Fruit fly (Drosophila melanogaster) whole organism, prepupa: Measurements from ENCODE around the gene Elp3.

Experiments used
- CG10631 ChIP-seq: fragments of 200-800 bp; sonication (Bioruptor generic); optimal IDR thresholded peaks from 2 replicates; lab custom pipeline; 2016; ENCODE audit warnings: missing biosample characterization, missing genetic modification characterization
- CG11294 ChIP-seq: fragments of 200-800 bp; sonication (Bioruptor generic); IDR thresholded peaks from 2 replicates; pipeline ENCODE4 v1.3.6; 2022; ENCODE audit warnings: missing biosample characterization, missing genetic modification characterization
- CG11902 ChIP-seq: fragments of 200-800 bp; sonication (Bioruptor generic); optimal IDR thresholded peaks from 3 replicates; lab custom pipeline; 2016; ENCODE audit warnings: missing biosample characterization, missing genetic modification characterization
- CG1621 ChIP-seq: fragments of 200-800 bp; sonication (Bioruptor generic); optimal IDR thresholded peaks from 3 replicates; lab custom pipeline; 2018; ENCODE audit warnings: missing biosample characterization, mild to moderate bottlenecking, missing genetic modification characterization
- CG16779 ChIP-seq: fragments of 200-800 bp; sonication (Bioruptor generic); optimal IDR thresholded peaks from 3 replicates; lab custom pipeline; 2017; ENCODE audit warnings: missing biosample characterization, mild to moderate bottlenecking, missing genetic modification characterization
- CG3032 ChIP-seq: fragments of 200-800 bp; optimal IDR thresholded peaks from 2 replicates; lab custom pipeline; 2019; ENCODE audit warnings: missing biosample characterization, mild to moderate bottlenecking, missing genetic modification characterization, moderate library complexity
- CG32006 ChIP-seq: fragments of 200-800 bp; sonication (Bioruptor generic); optimal IDR thresholded peaks from 3 replicates; lab custom pipeline; 2017; ENCODE audit warnings: missing biosample characterization, mild to moderate bottlenecking, missing genetic modification characterization
- CG34406 ChIP-seq: fragments of 200-800 bp; sonication (Bioruptor generic); optimal IDR thresholded peaks from 3 replicates; lab custom pipeline; 2016; ENCODE audit warnings: missing biosample characterization, missing genetic modification characterization
- CG3919 ChIP-seq: fragments of 200-800 bp; sonication (Bioruptor generic); optimal IDR thresholded peaks from 3 replicates; lab custom pipeline; 2016; ENCODE audit warnings: missing biosample characterization, missing genetic modification characterization
- CG4318 ChIP-seq: fragments of 200-800 bp; sonication (Bioruptor generic); optimal IDR thresholded peaks from 3 replicates; lab custom pipeline; 2017; ENCODE audit warnings: missing biosample characterization, mild to moderate bottlenecking, missing genetic modification characterization
- CG6163 ChIP-seq: fragments of 200-800 bp; sonication (Bioruptor generic); IDR thresholded peaks from 3 replicates; pipeline ENCODE4 v1.3.6; 2022; ENCODE audit warnings: missing biosample characterization, missing genetic modification characterization
- CG6276 ChIP-seq: fragments of 200-800 bp; sonication (Bioruptor generic); optimal IDR thresholded peaks from 2 replicates; lab custom pipeline; 2017; ENCODE audit warnings: missing biosample characterization, mild to moderate bottlenecking, missing genetic modification characterization
- CG6792 ChIP-seq: fragments of 200-800 bp; sonication (Bioruptor generic); optimal IDR thresholded peaks from 3 replicates; lab custom pipeline; 2016; ENCODE audit warnings: missing biosample characterization, missing genetic modification characterization
- CG6854 ChIP-seq: fragments of 200-800 bp; sonication (Bioruptor generic); optimal IDR thresholded peaks from 2 replicates; lab custom pipeline; 2017; ENCODE audit warnings: missing biosample characterization, mild to moderate bottlenecking, missing genetic modification characterization
- CG8319 ChIP-seq: fragments of 200-800 bp; sonication (Bioruptor generic); optimal IDR thresholded peaks from 3 replicates; lab custom pipeline; 2016; ENCODE audit warnings: missing biosample characterization, missing genetic modification characterization
- Eip78C ChIP-seq: fragments of 200-800 bp; sonication (Bioruptor generic); peaks from one replicate; lab custom pipeline; 2016; ENCODE audit warnings: missing biosample characterization, missing genetic modification characterization
- Eip93F ChIP-seq: fragments of 200-800 bp; sonication (Bioruptor generic); optimal IDR thresholded peaks from 2 replicates; lab custom pipeline; 2016; ENCODE audit warnings: missing biosample characterization, mild to moderate bottlenecking, missing genetic modification characterization
- Gug ChIP-seq: fragments of 200-800 bp; sonication (Bioruptor generic); IDR thresholded peaks from 2 replicates; pipeline ENCODE4 v1.3.6; 2022; ENCODE audit warnings: missing biosample characterization, missing genetic modification characterization
- Hr38 ChIP-seq: sonication (Bioruptor generic); optimal IDR thresholded peaks from 2 replicates; lab custom pipeline; 2016; ENCODE audit warnings: missing biosample characterization, missing genetic modification characterization
- Lpt ChIP-seq: fragments of 200-800 bp; sonication (Bioruptor generic); optimal IDR thresholded peaks from 3 replicates; lab custom pipeline; 2016; ENCODE audit warnings: missing biosample characterization, missing genetic modification characterization
- Smox ChIP-seq: fragments of 200-800 bp; sonication (Bioruptor generic); optimal IDR thresholded peaks from 3 replicates; lab custom pipeline; 2016; ENCODE audit warnings: missing biosample characterization, missing genetic modification characterization
- Sox102F ChIP-seq: fragments of 200-800 bp; sonication (Bioruptor generic); optimal IDR thresholded peaks from 2 replicates; lab custom pipeline; 2016; ENCODE audit warnings: missing biosample characterization, mild to moderate bottlenecking, missing genetic modification characterization
- Sox14 ChIP-seq: fragments of 200-800 bp; sonication (Bioruptor generic); optimal IDR thresholded peaks from 3 replicates; lab custom pipeline; 2016; ENCODE audit warnings: missing biosample characterization, missing genetic modification characterization
- Sox15 ChIP-seq: fragments of 200-800 bp; sonication (Bioruptor generic); optimal IDR thresholded peaks from 3 replicates; lab custom pipeline; 2016; ENCODE audit warnings: missing biosample characterization, missing genetic modification characterization
- acj6 ChIP-seq: fragments of 200-800 bp; sonication (Bioruptor generic); optimal IDR thresholded peaks from 3 replicates; lab custom pipeline; 2016; ENCODE audit warnings: missing biosample characterization, missing genetic modification characterization
- cyc ChIP-seq: fragments of 200-800 bp; sonication (Bioruptor generic); optimal IDR thresholded peaks from 3 replicates; lab custom pipeline; 2016; ENCODE audit warnings: missing biosample characterization, missing genetic modification characterization
- dac ChIP-seq: fragments of 200-800 bp; sonication (Bioruptor generic); optimal IDR thresholded peaks from 2 replicates; lab custom pipeline; 2017; ENCODE audit warnings: missing biosample characterization, mild to moderate bottlenecking, missing genetic modification characterization
- eg ChIP-seq: fragments of 200-800 bp; sonication (Bioruptor generic); IDR thresholded peaks from 3 replicates; pipeline ENCODE4 v1.3.6; 2022; ENCODE audit warnings: missing biosample characterization, missing genetic modification characterization
- esn ChIP-seq: fragments of 200-800 bp; sonication (Bioruptor generic); optimal IDR thresholded peaks from 2 replicates; lab custom pipeline; 2016; ENCODE audit warnings: missing biosample characterization, mild to moderate bottlenecking, missing genetic modification characterization, moderate library complexity
- fkh ChIP-seq: fragments of 200-800 bp; sonication (Bioruptor generic); optimal IDR thresholded peaks from 3 replicates; lab custom pipeline; 2017; ENCODE audit warnings: missing biosample characterization, mild to moderate bottlenecking, missing genetic modification characterization, moderate library complexity
- lz ChIP-seq: fragments of 200-800 bp; sonication (Bioruptor generic); optimal IDR thresholded peaks from 3 replicates; lab custom pipeline; 2016; ENCODE audit warnings: missing biosample characterization, missing genetic modification characterization
- net ChIP-seq: fragments of 200-800 bp; sonication (Bioruptor generic); optimal IDR thresholded peaks from 3 replicates; lab custom pipeline; 2016; ENCODE audit warnings: missing biosample characterization, missing genetic modification characterization
- pdm3 ChIP-seq: fragments of 200-800 bp; sonication (Bioruptor generic); optimal IDR thresholded peaks from 3 replicates; lab custom pipeline; 2016; ENCODE audit warnings: missing biosample characterization, missing genetic modification characterization
- salr ChIP-seq, 2 experiments: fragments of 200-800 bp; sonication (Bioruptor generic); optimal IDR thresholded peaks; 3 replicates each; lab custom pipeline; 2016 to 2018; ENCODE audit warnings: missing biosample characterization in 2 of 2, missing genetic modification characterization in 2 of 2, mild to moderate bottlenecking in 1 of 2
- spab ChIP-seq: fragments of 200-800 bp; sonication (Bioruptor generic); optimal IDR thresholded peaks from 2 replicates; lab custom pipeline; 2017; ENCODE audit warnings: missing biosample characterization, mild to moderate bottlenecking, missing genetic modification characterization, missing genetic modification reagents
- ss ChIP-seq, 2 experiments: fragments of 200-800 bp; sonication (Bioruptor generic); optimal IDR thresholded peaks; 2 replicates in 1 of 2; 3 replicates in 1 of 2; lab custom pipeline; 2017 to 2018; ENCODE audit warnings: mild to moderate bottlenecking in 2 of 2, missing biosample characterization in 2 of 2, missing genetic modification characterization in 2 of 2, moderate library complexity in 1 of 2
- svp ChIP-seq: fragments of 200-800 bp; sonication (Bioruptor generic); peaks from one replicate; lab custom pipeline; 2016; ENCODE audit warnings: missing biosample characterization, missing genetic modification characterization
- topi ChIP-seq: fragments of 200-800 bp; sonication (Bioruptor generic); optimal IDR thresholded peaks from 3 replicates; lab custom pipeline; 2016; ENCODE audit warnings: missing biosample characterization, missing genetic modification characterization
- vri ChIP-seq: fragments of 200-800 bp; sonication (Bioruptor generic); optimal IDR thresholded peaks from 3 replicates; lab custom pipeline; 2016; ENCODE audit warnings: missing biosample characterization, mild to moderate bottlenecking, missing genetic modification characterization

The Elp3 gene

dm6 chr2L:4459543-4459942, 15.0 kb downstream of the Elp3 start, which contains the start of the genes mRpL27 and CG15435 (continued):
- peak; percentile 50 for TF ChIP-seq Sox14 (GFP tag; lab: Kevin White, UChicago)
- no peak for TF ChIP-seq CG6792 (GFP tag; lab: Kevin White, UChicago)
- TF ChIP-seq esn, result peak; percentile 41
- TF ChIP-seq CG11902, result no peak
- TF ChIP-seq dac (GFP tag; lab: Kevin White, UChicago), result no peak
- no peak for TF ChIP-seq acj6 (GFP tag; lab: Kevin White, UChicago)
- TF ChIP-seq spab (GFP tag; lab: Kevin White, UChicago), result no peak
- no peak for TF ChIP-seq CG4318
- TF ChIP-seq CG11294 (GFP tag; lab: Robert Waterston, UW), result no peak
- no peak for TF ChIP-seq salr (GFP tag; optimal IDR thresholded peaks at IDR 0.05; lab: Kevin White, UChicago)
- TF ChIP-seq fkh (GFP tag; lab: Kevin White, UChicago), result peak; percentile 86
- peak; percentile 92 for TF ChIP-seq svp

DNA sequence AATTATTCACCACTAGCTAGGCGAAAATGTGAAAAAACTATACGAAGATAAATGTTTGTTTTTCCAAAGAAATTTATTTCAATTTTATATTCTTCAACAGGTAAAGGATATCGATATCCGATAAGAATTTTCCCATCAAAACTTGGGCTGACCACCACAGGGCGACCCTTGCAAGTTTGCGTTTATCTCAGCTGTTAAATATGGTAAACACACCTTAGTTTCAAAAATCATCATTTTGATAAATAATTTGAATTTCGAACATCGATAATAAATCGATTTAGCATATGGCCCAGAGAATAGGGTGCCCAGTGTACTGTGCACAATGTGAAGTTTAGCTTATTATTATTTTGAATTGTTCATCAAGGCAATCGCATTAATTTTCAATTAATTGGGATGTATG, 18.8 kb downstream of the Elp3 start, which contains the start of the genes CG15443 and Paris:
Gene CG15443, minus strand, starts transcription at position 125 of the 400 bp plus-strand sequence.
Gene Paris, plus strand, starts transcription at position 289 of the 400 bp plus-strand sequence.
- TF ChIP-seq Lpt (GFP tag; lab: Kevin White, UChicago), result no peak
- peak; percentile 32 for TF ChIP-seq Eip78C (GFP tag; lab: Kevin White, UChicago)
- TF ChIP-seq CG4318, result no peak
- TF ChIP-seq Sox15, result no peak
- peak; percentile 36 for TF ChIP-seq fkh (GFP tag; lab: Kevin White, UChicago)

DNA sequence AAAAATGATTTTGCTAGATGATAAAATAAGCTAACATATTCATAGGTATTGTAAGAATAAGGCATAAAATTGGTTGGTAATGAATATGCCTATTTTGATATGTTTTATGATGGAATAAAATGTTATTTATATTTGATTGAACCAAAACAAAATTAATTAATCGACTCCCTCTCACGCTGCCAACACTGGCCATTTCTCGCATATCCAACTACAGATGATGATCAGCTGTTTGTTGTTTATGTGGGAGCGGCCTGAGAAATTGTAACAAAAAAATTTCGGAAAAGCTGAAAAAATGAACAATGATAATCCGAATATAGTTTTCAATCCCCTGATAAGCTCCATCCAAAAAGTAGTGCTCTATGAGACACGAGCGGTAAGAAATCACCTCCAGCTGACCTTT, 20.4 kb downstream of the Elp3 start, which contains the start of gene FIG4:
Gene FIG4, plus strand, starts transcription at position 229 of the 400 bp plus-strand sequence.
- no peak for TF ChIP-seq spab (GFP tag; lab: Kevin White, UChicago)
- TF ChIP-seq CG6854 (GFP tag; lab: Kevin White, UChicago), result no peak
- no peak for TF ChIP-seq CG10631 (GFP tag; lab: Kevin White, UChicago)
- TF ChIP-seq CG6163 (GFP tag; lab: Robert Waterston, UW), result no peak
- no peak for TF ChIP-seq lz
- no peak for TF ChIP-seq svp
- peak; percentile 36 for TF ChIP-seq Sox102F (GFP tag; lab: Kevin White, UChicago)
- TF ChIP-seq CG34406 (GFP tag; lab: Kevin White, UChicago), result no peak
- no peak for TF ChIP-seq ss (GFP tag; optimal IDR thresholded peaks at IDR 0.05; lab: Kevin White, UChicago)
- no peak for TF ChIP-seq net (GFP tag; lab: Kevin White, UChicago)
- peak; percentile 16 for TF ChIP-seq esn

- no peak for TF ChIP-seq Eip93F (GFP tag; lab: Kevin White, UChicago)
- TF ChIP-seq fkh (GFP tag; lab: Kevin White, UChicago), result peak; percentile 46
Measured at dm6 chr2L:4475422-4475821, 30.9 kb downstream of the Elp3 start.

DNA sequence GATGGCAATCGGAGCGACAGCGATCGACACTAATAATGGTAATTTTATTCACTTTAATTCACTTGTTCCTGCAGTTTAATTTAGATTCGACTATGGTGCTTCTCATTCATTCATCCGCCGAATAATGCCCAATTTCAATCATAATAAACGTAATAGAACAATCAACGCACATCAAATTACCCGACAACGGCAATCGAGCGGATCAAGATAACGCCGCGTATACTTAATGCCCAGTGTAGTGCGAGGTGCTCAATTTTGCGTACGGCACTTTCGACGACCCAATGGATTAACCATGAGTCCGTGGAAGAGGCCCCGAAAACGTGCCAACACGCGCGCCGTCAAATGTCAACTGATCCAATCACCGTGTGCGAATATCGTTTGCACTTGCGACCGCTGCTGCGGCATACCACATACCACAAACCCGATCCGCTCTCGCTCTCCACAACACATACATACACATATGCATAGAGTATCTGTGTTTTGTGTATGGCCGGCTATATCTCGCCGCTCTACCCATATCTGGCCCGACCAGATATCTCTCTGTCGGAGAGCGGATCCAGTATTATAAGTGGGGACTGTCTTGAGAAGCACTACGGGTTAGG, 32.2 kb downstream of the Elp3 start, which contains the start of gene ine:
Gene ine, minus strand, starts transcription at position 351 of the 602 bp plus-strand sequence.
- TF ChIP-seq CG16779 (tag; lab: Kevin White, UChicago) (peak; percentile 25), CG6163 (GFP tag; lab: Robert Waterston, UW) (peak; percentile 55; the same call in 1 of the 3 replicates), Sox102F (GFP tag; lab: Kevin White, UChicago) (no peak), Smox (GFP tag; lab: Kevin White, UChicago) (no peak), CG1621 (tag; lab: Kevin White, UChicago) (peak; percentile 42), pdm3 (GFP tag; lab: Kevin White, UChicago) (no peak), CG10631 (GFP tag; lab: Kevin White, UChicago) (no peak), Eip78C (GFP tag; lab: Kevin White, UChicago) (peak; percentile 55), eg (peak; percentile 50; the same call in 1 of the 3 replicates)

DNA sequence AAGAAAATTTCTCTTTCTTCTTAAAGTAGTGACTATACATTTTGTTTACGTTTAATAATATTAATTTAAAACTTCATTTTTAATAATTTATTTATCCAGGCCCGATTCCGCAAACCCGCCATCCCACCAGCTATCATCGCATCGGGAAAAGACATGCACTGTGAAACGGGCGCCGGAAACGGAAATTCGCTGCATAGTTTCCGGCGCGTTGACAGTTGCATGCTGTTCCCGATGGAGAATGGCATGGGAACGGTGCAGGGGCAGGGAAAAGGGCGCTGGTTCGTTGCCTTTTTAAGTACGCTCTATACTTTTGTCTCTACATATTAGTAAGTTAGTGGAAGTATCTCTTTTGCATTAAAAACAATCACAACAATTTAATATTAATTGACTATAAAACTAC, 33.4 kb downstream of the Elp3 start:
- TF ChIP-seq cyc (GFP tag; lab: Kevin White, UChicago) (no peak), Eip93F (GFP tag; lab: Kevin White, UChicago) (no peak), Gug (GFP tag; lab: Robert Waterston, UW) (no peak), vri (no peak), CG6276 (GFP tag; lab: Kevin White, UChicago) (no peak), eg (peak; percentile 22; the same call in 1 of the 3 replicates), spab (GFP tag; lab: Kevin White, UChicago) (no peak), CG3032 (tag; lab: Kevin White, UChicago) (no peak), salr (GFP tag; optimal IDR thresholded peaks at IDR 0.05; lab: Kevin White, UChicago) (no peak), CG1621 (tag; lab: Kevin White, UChicago) (no peak), CG10631 (GFP tag; lab: Kevin White, UChicago) (no peak), topi (no peak), CG8319 (GFP tag; lab: Kevin White, UChicago) (no peak), CG3919 (peak; percentile 26), Hr38 (GFP tag; lab: Kevin White, UChicago) (no peak), Eip78C (GFP tag; lab: Kevin White, UChicago) (peak; percentile 57), CG32006 (GFP tag; lab: Kevin White, UChicago) (no peak), CG11902 (no peak), lz (no peak), fkh (GFP tag; lab: Kevin White, UChicago) (no peak)
